Fruit fly (Drosophila melanogaster): Measurements from ENCODE around the gene Shmt.

Shmt gene

DNA sequence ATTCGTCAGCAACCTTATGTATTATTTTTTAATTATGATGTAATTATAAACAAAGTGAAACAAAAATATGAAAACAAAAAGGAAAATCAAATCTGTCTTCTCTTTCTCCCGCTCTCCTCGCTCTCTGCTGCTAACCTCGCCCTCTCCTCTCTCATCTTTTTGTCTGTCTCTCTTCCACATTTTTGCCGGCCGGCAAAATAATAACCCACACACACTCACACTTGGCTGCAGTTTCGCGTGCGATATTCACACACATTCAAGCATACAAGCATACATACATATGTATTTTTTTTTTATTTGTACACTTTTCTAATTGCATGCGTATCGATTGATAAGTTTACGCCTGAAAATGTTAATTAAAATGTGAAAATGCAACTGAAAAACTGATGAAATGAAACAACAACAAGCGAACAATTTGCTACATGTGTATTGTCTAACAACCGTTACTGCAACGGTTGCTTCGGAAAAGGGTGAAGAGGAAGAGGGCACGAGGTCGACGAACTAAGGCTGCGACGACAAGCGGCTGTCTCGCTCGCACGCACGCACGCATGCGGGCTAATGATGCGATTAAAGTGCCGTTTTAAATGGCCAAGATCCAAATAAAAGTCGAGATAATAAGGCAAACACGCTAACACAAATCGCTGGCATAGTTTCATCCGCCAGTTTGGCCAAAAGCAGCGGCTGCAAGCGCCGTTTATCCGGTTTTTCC lies 12.1 kb downstream of the Shmt start:
- TF ChIP-seq CG8478 (optimal IDR thresholded peaks at IDR 0.05), result no peak
- TF ChIP-seq CTCF (optimal IDR thresholded peaks at IDR 0.05), result no peak

DNA sequence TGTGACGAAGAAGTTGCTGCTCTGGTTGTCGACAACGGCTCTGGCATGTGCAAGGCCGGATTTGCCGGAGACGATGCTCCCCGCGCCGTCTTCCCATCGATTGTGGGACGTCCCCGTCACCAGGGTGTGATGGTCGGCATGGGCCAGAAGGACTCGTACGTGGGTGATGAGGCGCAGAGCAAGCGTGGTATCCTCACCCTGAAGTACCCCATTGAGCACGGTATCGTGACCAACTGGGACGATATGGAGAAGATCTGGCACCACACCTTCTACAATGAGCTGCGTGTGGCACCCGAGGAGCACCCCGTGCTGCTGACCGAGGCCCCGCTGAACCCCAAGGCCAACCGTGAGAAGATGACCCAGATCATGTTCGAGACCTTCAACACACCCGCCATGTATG lies 13.9 kb downstream of the Shmt start:
- no peak for TF ChIP-seq CTCF (optimal IDR thresholded peaks at IDR 0.05)
- TF ChIP-seq CG8478 (optimal IDR thresholded peaks at IDR 0.05), result no peak

DNA sequence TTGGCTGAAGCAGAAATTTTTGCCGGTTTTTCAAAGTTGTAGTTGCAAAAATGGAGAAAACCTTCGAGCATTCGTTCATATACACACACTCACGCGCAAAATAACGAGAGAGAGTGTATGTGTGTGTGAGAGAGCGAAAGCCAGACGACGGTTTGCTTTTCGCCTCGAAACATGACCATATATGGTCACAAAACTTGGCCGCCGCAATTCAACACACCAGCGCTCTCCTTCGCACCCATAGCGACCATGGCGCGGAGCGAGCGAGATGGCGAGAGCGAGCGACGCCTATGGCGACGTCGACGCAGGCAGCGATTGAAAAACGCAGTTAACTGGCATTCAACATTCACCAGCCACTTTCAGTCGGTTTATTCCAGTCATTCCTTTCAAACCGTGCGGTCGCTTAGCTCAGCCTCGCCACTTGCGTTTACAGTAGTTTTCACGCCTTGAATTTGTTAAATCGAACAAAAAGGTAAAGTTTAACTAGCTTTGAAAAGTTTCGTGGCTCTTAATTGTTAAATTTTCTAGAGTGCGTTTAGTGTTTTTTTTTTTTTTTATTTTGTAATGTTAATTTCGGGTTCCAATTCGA lies 14.9 kb downstream of the Shmt start:
- TF ChIP-seq CTCF (optimal IDR thresholded peaks at IDR 0.05) (no peak), CG8478 (optimal IDR thresholded peaks at IDR 0.05) (no peak)

DNA sequence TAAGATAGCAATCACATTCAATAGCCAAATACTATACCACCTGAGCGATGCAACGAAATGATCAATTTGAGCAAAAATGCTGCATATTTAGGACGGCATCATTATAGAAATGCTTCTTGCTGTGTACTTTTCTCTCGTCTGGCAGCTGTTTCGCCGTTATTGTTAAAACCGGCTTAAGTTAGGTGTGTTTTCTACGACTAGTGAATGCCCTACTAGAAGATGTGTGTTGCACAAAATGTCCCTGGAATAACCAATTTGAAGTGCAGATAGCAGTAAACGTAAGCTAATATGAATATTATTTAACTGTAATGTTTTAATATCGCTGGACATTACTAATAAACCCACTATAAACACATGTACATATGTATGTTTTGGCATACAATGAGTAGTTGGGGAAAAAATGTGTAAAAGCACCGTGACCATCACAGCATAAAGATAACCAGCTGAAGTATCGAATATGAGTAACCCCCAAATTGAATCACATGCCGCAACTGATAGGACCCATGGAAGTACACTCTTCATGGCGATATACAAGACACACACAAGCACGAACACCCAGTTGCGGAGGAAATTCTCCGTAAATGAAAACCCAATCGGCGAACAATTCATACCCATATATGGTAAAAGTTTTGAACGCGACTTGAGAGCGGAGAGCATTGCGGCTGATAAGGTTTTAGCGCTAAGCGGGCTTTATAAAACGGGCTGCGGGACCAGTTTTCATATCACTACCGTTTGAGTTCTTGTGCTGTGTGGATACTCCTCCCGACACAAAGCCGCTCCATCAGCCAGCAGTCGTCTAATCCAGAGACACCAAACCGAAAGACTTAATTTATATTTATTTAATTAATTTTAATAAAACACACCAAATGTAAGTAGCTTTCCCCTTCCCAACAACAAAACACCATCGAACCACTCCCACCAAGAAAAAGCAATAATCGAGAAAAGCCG lies 16.2 kb downstream of the Shmt start, which contains the start of gene Act5C:
Act5C (plus strand) TSS at position 716 of the 948 bp plus-strand sequence.
- TF ChIP-seq CG8478 (optimal IDR thresholded peaks at IDR 0.05), result no peak
- no peak for TF ChIP-seq CTCF (optimal IDR thresholded peaks at IDR 0.05)

DNA sequence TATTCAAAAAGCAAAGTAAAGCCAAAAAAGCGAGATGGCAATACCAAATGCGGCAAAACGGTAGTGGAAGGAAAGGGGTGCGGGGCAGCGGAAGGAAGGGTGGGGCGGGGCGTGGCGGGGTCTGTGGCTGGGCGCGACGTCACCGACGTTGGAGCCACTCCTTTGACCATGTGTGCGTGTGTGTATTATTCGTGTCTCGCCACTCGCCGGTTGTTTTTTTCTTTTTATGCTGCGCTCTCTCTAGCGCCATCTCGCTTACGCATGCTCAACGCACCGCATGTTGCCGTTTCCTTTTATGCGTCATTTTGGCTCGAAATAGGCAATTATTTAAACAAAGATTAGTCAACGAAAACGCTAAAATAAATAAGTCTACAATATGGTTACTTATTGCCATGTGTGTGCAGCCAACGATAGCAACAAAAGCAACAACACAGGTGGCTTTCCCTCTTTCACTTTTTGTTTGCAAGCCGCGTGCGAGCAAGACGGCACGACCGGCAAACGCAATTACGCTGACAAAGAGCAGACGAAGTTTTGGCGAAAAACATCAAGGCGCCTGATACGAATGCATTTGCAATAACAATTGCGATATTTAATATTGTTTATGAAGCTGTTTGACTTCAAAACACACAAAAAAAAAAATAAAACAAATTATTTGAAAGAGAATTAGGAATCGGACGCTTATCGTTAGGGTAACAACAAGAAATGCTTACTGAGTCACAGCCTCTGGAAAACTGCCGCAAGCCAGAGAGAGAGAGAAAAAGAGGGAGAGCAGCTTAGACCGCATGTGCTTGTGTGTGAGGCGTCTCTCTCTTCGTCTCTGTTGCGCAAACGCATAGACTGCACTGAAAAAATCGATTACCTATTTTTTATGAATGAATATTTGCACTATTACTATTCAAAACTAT lies 17.1 kb downstream of the Shmt start:
- TF ChIP-seq CTCF (optimal IDR thresholded peaks at IDR 0.05) (no peak), CG8478 (optimal IDR thresholded peaks at IDR 0.05) (no peak)

DNA sequence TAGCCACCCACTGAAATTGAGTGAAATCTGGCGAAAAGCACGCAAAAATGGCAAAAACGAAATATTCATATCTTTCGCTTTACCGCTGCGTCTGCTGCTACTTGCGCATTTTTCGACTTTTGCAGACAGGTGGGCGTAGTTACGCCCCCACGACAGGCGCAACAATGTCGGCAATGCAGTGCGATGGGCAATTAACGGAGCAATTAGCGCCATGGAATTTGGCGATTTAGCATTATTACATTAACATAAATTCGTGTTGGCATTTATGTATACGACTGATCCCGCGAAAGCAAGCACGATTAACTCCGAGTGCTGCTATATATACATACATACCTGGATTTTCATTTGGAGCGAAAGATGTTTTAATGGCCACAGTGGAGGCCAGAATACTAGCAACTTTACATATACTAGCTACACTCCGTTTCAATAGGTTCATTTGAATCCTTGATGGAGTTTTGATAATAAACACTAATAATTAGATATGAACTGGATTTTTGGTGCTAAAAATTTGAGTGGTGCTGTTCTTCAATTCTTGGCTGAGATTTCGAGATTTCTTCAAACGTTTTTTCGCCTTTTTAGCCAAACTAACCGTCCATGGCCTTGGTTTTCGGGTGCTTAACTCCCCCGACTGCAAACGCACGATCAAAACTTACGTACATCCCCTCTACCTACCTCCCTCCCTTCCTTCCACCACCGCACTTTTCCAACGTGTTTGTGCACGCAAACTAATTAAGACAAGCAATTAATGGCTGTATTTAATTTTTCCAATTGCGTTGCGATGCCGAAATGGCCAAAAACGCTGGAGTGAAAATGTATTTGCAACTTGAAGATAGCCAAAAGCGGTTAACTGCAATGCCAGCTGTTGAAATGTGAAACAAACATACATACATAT lies 19.5 kb downstream of the Shmt start:
- no peak for TF ChIP-seq CG8478 (optimal IDR thresholded peaks at IDR 0.05)
- no peak for TF ChIP-seq CTCF (optimal IDR thresholded peaks at IDR 0.05)

DNA sequence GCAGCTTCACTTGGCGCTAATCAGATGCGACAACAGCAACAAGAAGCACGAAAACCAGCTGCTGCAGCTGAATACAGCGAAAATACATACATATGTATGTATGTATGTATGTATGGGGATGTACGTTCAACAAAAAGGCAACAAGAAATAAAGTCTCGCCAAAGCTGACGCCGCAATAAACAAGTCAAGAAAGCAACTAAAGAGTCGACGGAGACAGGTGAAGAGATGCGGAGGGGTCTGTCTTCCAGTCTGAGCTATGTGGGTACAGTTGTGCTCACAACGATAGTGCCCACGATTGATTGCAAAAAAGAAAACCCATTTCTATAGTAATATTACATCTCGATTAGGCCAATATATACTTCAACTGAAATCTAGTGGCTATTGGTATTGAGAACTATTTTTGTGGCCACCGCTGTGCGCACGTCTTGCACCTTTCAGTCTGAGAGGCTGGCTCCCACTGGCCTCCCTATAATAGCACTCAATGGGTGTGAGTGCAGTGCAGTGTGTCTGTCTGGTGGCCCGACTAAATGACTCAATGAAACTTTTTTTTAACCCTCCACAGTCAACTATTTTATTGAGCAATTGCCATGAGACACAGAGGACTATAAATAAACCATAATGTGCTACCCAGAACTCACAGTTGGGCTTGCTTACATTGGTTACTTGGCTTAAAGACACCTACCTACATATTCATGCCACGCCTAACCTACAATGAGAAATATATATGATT lies 20.6 kb downstream of the Shmt start:
- TF ChIP-seq CG8478 (optimal IDR thresholded peaks at IDR 0.05) (no peak), CTCF (optimal IDR thresholded peaks at IDR 0.05) (no peak)

DNA sequence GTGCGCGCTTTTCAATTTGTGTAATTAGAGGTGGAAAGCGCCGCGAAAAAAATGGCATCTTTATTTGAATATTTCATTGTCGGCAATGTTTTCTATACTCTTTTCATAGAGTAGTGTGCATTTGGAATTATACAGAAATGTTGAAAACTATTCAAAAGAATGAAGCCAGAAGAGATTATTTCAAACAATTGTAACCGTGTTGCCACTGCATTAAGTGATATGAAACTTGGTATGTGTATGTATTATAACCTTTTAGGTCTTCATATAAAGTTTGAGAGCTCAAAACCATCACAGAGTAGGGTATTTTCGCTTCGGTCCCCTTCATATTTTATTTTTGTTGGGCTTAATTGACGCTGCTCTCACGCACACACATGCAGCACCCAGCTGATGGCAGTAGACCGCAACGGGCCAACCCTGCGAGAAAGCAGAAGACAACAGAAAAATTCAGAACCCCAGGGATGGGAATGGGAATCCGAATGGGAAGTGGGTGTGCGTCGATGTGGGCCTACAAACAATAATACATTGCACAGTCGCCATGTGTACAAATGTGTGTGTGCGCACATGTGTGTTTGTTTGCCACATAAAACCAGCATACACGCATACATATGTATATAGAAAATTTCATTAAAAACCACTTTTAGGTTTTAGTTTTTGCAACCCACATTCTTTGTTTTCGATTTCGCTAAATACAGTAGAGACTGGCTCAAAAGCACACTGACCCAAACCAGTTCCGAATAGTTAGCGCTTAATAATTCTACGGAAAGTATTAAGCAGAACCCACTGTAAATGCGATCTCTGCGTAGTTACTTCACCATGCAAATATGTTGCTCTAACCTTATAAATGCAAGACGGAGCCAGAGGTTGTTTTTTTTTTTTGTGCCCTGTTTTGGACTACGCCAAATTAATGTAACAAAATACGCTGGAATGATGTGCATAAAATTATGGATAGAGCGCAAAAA lies 21.8 kb downstream of the Shmt start:
- TF ChIP-seq CTCF (optimal IDR thresholded peaks at IDR 0.05), result no peak
- TF ChIP-seq CG8478 (optimal IDR thresholded peaks at IDR 0.05), result no peak

DNA sequence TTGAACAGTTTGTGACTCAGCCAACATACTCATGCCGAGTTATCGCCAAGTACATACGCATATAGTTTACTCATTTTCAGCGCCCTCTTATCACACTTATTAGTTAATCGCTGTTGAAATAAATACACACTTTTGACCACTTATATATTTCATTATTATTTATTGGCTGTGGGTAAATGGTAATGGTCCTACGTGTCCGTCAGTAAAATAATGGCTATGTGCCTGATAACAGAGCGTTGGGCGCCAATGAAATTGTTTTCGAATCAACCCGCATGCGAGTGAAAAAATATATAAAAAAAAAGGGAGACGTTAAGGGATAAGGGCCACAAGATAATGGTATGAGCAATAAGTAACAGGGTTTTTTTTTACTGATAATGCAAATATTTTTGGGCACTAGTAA lies 23.4 kb downstream of the Shmt start:
- no peak for TF ChIP-seq CTCF (optimal IDR thresholded peaks at IDR 0.05)
- TF ChIP-seq CG8478 (optimal IDR thresholded peaks at IDR 0.05), result no peak

DNA sequence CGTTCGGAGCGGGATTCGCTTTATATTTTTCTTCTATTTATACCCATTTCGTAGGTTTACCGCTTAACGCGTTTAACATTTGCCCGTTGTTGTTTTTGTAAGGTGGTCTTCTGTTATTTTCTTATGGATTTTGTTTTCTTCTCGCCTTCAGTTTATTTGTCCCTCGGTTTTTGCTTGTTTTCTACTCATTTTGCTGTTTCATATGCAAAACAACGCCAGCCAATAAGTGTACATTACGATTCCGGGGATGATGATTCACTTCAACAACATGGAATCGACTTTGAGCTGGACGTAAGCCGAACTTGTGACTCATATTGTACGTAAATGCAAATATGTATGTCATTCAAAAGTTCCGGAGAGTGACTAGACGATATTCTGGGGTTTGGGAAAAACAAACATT lies 24.1 kb downstream of the Shmt start:
- TF ChIP-seq CTCF (optimal IDR thresholded peaks at IDR 0.05) (no peak), CG8478 (optimal IDR thresholded peaks at IDR 0.05) (no peak)

DNA sequence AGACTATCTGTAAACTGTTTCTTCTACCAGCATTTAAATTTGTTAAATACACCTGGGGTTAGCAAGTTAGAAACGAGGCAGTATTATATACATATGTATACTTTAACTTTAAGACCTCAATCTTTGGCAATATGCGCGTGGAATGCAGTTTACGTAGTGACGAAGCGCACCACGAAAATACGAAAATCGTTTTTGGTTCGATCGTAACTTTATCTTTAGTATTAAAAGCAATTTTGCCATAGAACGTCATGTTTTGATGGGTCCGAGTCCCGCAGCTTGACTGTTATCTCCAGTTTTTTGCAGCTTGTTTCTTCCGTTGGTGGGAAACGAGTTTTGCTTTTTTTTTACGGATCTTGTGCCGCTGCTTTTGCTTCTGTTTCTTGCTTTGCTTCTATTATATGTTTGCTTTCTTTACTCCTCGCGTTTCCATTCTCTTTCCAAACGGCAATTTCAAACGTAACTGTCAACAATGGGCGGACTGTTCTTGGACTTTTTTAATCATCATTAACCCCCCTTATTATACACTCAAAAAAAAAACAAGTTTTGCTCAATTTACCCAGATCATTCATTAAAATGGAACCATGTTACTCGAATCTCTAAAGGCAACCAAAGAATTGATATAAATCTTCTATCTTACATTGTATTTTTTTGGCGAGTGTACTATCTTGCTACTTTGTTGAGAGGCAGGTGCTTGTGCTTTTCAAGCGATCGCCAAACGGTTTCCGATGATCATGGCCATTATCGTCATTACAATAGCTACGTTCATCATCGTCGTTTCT lies 24.7 kb downstream of the Shmt start:
- TF ChIP-seq CTCF (optimal IDR thresholded peaks at IDR 0.05) (no peak), CG8478 (optimal IDR thresholded peaks at IDR 0.05) (no peak)
